Fruit fly (Drosophila melanogaster) whole organism, pupa: ENCODE measurements around the gene CecA1.
A peak's percentile ranks its signal among the peaks of the same experiment; 100 is the strongest.

ENCODE experiments used
- CG13204 ChIP-seq: fragments of 200-800 bp; sonication (Bioruptor generic); optimal IDR thresholded peaks from 2 replicates; lab custom pipeline; 2018; ENCODE audit warnings: missing biosample characterization, mild to moderate bottlenecking, missing genetic modification characterization, moderate library complexity
- CG14655 ChIP-seq: fragments of 200-800 bp; sonication (Bioruptor generic); optimal IDR thresholded peaks from 3 replicates; lab custom pipeline; 2017; ENCODE audit warnings: mild to moderate bottlenecking, missing biosample characterization, missing genetic modification reagents, missing genetic modification characterization
- CG34367 ChIP-seq: fragments of 200-800 bp; sonication (Bioruptor generic); optimal IDR thresholded peaks from 2 replicates; lab custom pipeline; 2018; ENCODE audit warnings: missing biosample characterization, mild to moderate bottlenecking, missing genetic modification characterization
- CG4496 ChIP-seq: fragments of 200-800 bp; sonication (Bioruptor generic); IDR thresholded peaks from 3 replicates; pipeline ENCODE4 v1.3.6; 2022; ENCODE audit warnings: missing biosample characterization, missing genetic modification characterization
- CG8301 ChIP-seq: fragments of 200-800 bp; sonication (Bioruptor generic); optimal IDR thresholded peaks from 2 replicates; lab custom pipeline; 2018; ENCODE audit warnings: missing biosample characterization, mild to moderate bottlenecking, missing genetic modification characterization
- CG9948 ChIP-seq: fragments of 200-800 bp; sonication (Bioruptor generic); optimal IDR thresholded peaks from 2 replicates; lab custom pipeline; 2018; ENCODE audit warnings: missing biosample characterization, mild to moderate bottlenecking, missing genetic modification characterization, moderate library complexity
- EcR ChIP-seq: fragments of 200-800 bp; sonication (Bioruptor generic); optimal IDR thresholded peaks from 3 replicates; lab custom pipeline; 2019; ENCODE audit warnings: missing biosample characterization, missing genetic modification characterization, mild to moderate bottlenecking, moderate library complexity, missing genetic modification reagents
- Ets98B ChIP-seq: fragments of 200-800 bp; sonication (Bioruptor generic); IDR thresholded peaks from 2 replicates; pipeline ENCODE4 v1.3.6; 2022; ENCODE audit warnings: missing biosample characterization, missing genetic modification characterization
- Pif1A ChIP-seq: fragments of 200-800 bp; sonication (Bioruptor generic); optimal IDR thresholded peaks from 3 replicates; lab custom pipeline; 2016; ENCODE audit warnings: missing biosample characterization, missing genetic modification characterization
- Pif1B ChIP-seq: fragments of 200-800 bp; sonication (Bioruptor generic); optimal IDR thresholded peaks from 3 replicates; lab custom pipeline; 2016; ENCODE audit warnings: missing biosample characterization, missing genetic modification characterization
- Snoo ChIP-seq: fragments of 200-800 bp; sonication (Bioruptor generic); optimal IDR thresholded peaks from 3 replicates; lab custom pipeline; 2017; ENCODE audit warnings: missing biosample characterization, mild to moderate bottlenecking, missing genetic modification characterization, inconsistent platforms
- gl ChIP-seq: fragments of 200-800 bp; sonication (Bioruptor generic); optimal IDR thresholded peaks from 2 replicates; lab custom pipeline; 2018; ENCODE audit warnings: missing biosample characterization, mild to moderate bottlenecking, missing genetic modification characterization
- rn ChIP-seq: fragments of 200-800 bp; sonication (Bioruptor generic); IDR thresholded peaks from 2 replicates; pipeline ENCODE4 v1.3.6; 2022; ENCODE audit warnings: missing biosample characterization, missing genetic modification characterization

DNA sequence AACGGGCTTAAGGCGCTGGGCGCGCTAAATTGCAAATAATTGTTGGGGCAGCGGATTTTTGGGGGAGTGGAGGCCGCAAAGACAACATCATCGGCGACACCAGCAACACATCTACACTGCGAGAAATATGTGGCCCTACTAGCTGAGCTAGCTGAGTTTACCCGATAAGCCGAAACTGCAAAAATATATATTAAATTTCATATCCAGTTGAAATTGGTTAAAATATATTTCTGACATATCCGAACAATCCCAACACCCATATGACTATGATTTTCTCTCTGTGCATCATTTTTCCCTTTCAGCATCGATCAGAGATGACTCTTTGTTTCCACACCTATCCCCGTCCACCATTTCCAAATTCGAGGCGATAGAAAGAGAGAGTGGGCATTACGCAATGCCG lies 20.8 kb upstream of the CecA1 start:
- TF ChIP-seq CG14655 (GFP tag; lab: Kevin White, UChicago) (peak; percentile 37), Pif1B (GFP tag; lab: Kevin White, UChicago) (peak; percentile 51), CG4496 (GFP tag; lab: Robert Waterston, UW) (peak; percentile 59; the same call in 2 of the 3 replicates), rn (no peak), EcR (GFP tag; lab: Kevin White, UChicago) (no peak), CG9948 (peak; percentile 62), CG34367 (tag; lab: Kevin White, UChicago) (peak; percentile 41), Snoo (tag; lab: Kevin White, UChicago) (peak; percentile 65), Pif1A (peak; percentile 67), CG8301 (tag; lab: Kevin White, UChicago) (peak; percentile 31), Ets98B (GFP tag; lab: Robert Waterston, UW) (peak; percentile 29; the same call in 1 of the 2 replicates), gl (tag; lab: Kevin White, UChicago) (peak; percentile 35), CG13204 (no peak)
